Worm (Caenorhabditis elegans) whole organism, L4 larva: Measurements from ENCODE around the gene nspe-7.
A peak's percentile ranks its signal among the peaks of the same experiment; 100 is the strongest.

Experiments
- F26F4.8 ChIP-seq: fragments of 200-800 bp; sonication (Bioruptor generic); conservative IDR thresholded peaks from 2 replicates; pipeline ENCODE4 v1.3.6; 2022; ENCODE audit warnings: missing genetic modification characterization, missing compliant biosample characterization
- R02D3.7 ChIP-seq: fragments of 150-350 bp; sonication (generic microtip); optimal IDR thresholded peaks from 3 replicates; lab custom pipeline; 2014; ENCODE audit warnings: missing biosample characterization, missing genetic modification characterization
- T20F7.1 ChIP-seq: fragments of 200-800 bp; sonication (Bioruptor generic); optimal IDR thresholded peaks from 2 replicates; lab custom pipeline; 2018; ENCODE audit warnings: mild to moderate bottlenecking, missing genetic modification characterization, missing compliant biosample characterization
- T26A8.4 ChIP-seq: fragments of 200-800 bp; sonication (Bioruptor generic); IDR thresholded peaks from 2 replicates; pipeline ENCODE4 v1.3.6; 2022; ENCODE audit warnings: missing genetic modification characterization, missing compliant biosample characterization
- Y48G9A.11 ChIP-seq: fragments of 200-800 bp; sonication (Bioruptor generic); IDR thresholded peaks from 2 replicates; pipeline ENCODE4 v1.3.6; 2022; ENCODE audit warnings: missing genetic modification reagents, missing genetic modification characterization, missing compliant biosample characterization
- aha-1 ChIP-seq: fragments of 150-350 bp; peaks from one replicate; lab custom pipeline; 2014; ENCODE audit warnings: missing biosample characterization, missing genetic modification characterization
- ceh-62 ChIP-seq: sonication (generic microtip); optimal IDR thresholded peaks from 2 replicates; lab custom pipeline; 2017; ENCODE audit warnings: missing biosample characterization, missing genetic modification characterization
- ces-1 ChIP-seq: fragments of 150-350 bp; sonication (generic microtip); optimal IDR thresholded peaks from 4 replicates; lab custom pipeline; 2014; ENCODE audit warnings: missing biosample characterization, missing genetic modification reagents, missing genetic modification characterization
- daf-8 ChIP-seq: fragments of 200-800 bp; sonication (Bioruptor generic); IDR thresholded peaks from 2 replicates; pipeline ENCODE4 v1.3.6; 2022; ENCODE audit warnings: missing genetic modification characterization, missing compliant biosample characterization
- dmd-8 ChIP-seq: fragments of 200-800 bp; sonication (Bioruptor generic); IDR thresholded peaks from 2 replicates; pipeline ENCODE4 v1.3.6; 2022; ENCODE audit warnings: missing genetic modification characterization, missing compliant biosample characterization
- egl-43 ChIP-seq: fragments of 200-800 bp; sonication (Bioruptor generic); IDR thresholded peaks from 2 replicates; pipeline ENCODE4 v1.3.6; 2022; ENCODE audit warnings: missing genetic modification reagents, missing genetic modification characterization, missing compliant biosample characterization
- fkh-10 ChIP-seq: fragments of 150-350 bp; optimal IDR thresholded peaks from 2 replicates; lab custom pipeline; 2014; ENCODE audit warnings: missing biosample characterization, missing genetic modification reagents, missing genetic modification characterization
- fos-1 ChIP-seq: fragments of 150-350 bp; optimal IDR thresholded peaks from 2 replicates; lab custom pipeline; 2014; ENCODE audit warnings: missing biosample characterization, missing genetic modification characterization
- hlh-11 ChIP-seq: fragments of 200-800 bp; sonication (Bioruptor generic); optimal IDR thresholded peaks from 2 replicates; lab custom pipeline; 2018; ENCODE audit warnings: mild to moderate bottlenecking, missing genetic modification characterization, missing compliant biosample characterization
- hmg-1.1 ChIP-seq: fragments of 200-800 bp; sonication (Bioruptor generic); IDR thresholded peaks from 2 replicates; pipeline ENCODE4 v1.3.6; 2022; ENCODE audit warnings: missing genetic modification reagents, missing genetic modification characterization, missing compliant biosample characterization
- jun-1 ChIP-seq: fragments of 150-350 bp; optimal IDR thresholded peaks from 2 replicates; lab custom pipeline; 2014; ENCODE audit warnings: missing biosample characterization, missing genetic modification reagents, missing genetic modification characterization
- lim-7 ChIP-seq: fragments of 200-800 bp; sonication (Bioruptor generic); IDR thresholded peaks from 2 replicates; pipeline ENCODE4 v1.3.6; 2022; ENCODE audit warnings: missing genetic modification characterization, missing compliant biosample characterization
- lin-29 ChIP-seq: fragments of 200-800 bp; sonication (Bioruptor generic); IDR thresholded peaks from 2 replicates; pipeline ENCODE4 v1.3.6; 2022; ENCODE audit warnings: missing genetic modification reagents, missing genetic modification characterization, missing compliant biosample characterization
- lin-38 ChIP-seq: fragments of 200-800 bp; sonication (Bioruptor generic); IDR thresholded peaks from 2 replicates; pipeline ENCODE4 v1.3.6; 2022; ENCODE audit warnings: missing genetic modification reagents, missing genetic modification characterization, missing compliant biosample characterization
- lin-39 ChIP-seq: fragments of 150-350 bp; optimal IDR thresholded peaks from 2 replicates; lab custom pipeline; 2014; ENCODE audit warnings: missing biosample characterization, missing genetic modification reagents, missing genetic modification characterization
- madf-5 ChIP-seq, 2 experiments: fragments of 200-800 bp; sonication (Bioruptor generic); IDR thresholded peaks; 2 replicates each; pipeline ENCODE4 v1.3.6; 2022; ENCODE audit warnings: missing compliant biosample characterization in 2 of 2, missing genetic modification characterization in 2 of 2
- mdt-29 ChIP-seq: fragments of 200-800 bp; sonication (Bioruptor generic); IDR thresholded peaks from 2 replicates; pipeline ENCODE4 v1.3.6; 2022; ENCODE audit warnings: missing genetic modification reagents, missing genetic modification characterization, missing compliant biosample characterization
- nhr-11 ChIP-seq: fragments of 150-350 bp; optimal IDR thresholded peaks from 2 replicates; lab custom pipeline; 2014; ENCODE audit warnings: missing biosample characterization, missing genetic modification characterization
- nhr-42 ChIP-seq: fragments of 200-800 bp; sonication (Bioruptor generic); IDR thresholded peaks from 2 replicates; pipeline ENCODE4 v1.3.6; 2022; ENCODE audit warnings: missing genetic modification characterization, missing compliant biosample characterization
- pha-4 ChIP-seq, 2 experiments: fragments of 150-350 bp in 1 of 2; fragments of 200-800 bp in 1 of 2; sonication (Bioruptor generic) in 1 of 2; IDR thresholded peaks in 1 of 2; optimal IDR thresholded peaks in 1 of 2; 2 replicates each; pipeline versions ENCODE4 v1.3.6 to Lab custom; 2014 to 2022; ENCODE audit warnings: missing genetic modification characterization in 2 of 2, missing genetic modification reagents in 2 of 2, missing biosample characterization in 1 of 2, missing compliant biosample characterization in 1 of 2
- rbr-2 ChIP-seq: sonication (generic microtip); optimal IDR thresholded peaks from 2 replicates; lab custom pipeline; 2016; ENCODE audit warnings: missing genotype, missing genetic modification characterization, missing compliant biosample characterization
- set-16 ChIP-seq: fragments of 200-800 bp; sonication (Bioruptor generic); IDR thresholded peaks from 2 replicates; pipeline ENCODE4 v1.3.6; 2022; ENCODE audit warnings: missing genetic modification reagents, missing genetic modification characterization, missing compliant biosample characterization
- snpc-1.2 ChIP-seq: fragments of 200-800 bp; sonication (Bioruptor generic); IDR thresholded peaks from 2 replicates; pipeline ENCODE4 v1.3.6; 2022; ENCODE audit warnings: missing genetic modification reagents, missing genetic modification characterization, missing compliant biosample characterization
- tag-97 ChIP-seq: fragments of 200-800 bp; sonication (Bioruptor generic); IDR thresholded peaks from 2 replicates; pipeline ENCODE4 v1.3.6; 2022; ENCODE audit warnings: missing genetic modification characterization, missing compliant biosample characterization
- unc-62 ChIP-seq, 3 experiments: fragments of 150-350 bp in 1 of 3; sonication (generic microtip); optimal IDR thresholded peaks in 2 of 3; peaks in 1 of 3; 1 replicate in 1 of 3; 2 replicates in 2 of 3; lab custom pipeline; 2014 to 2017; ENCODE audit warnings: missing biosample characterization in 3 of 3, missing genetic modification characterization in 3 of 3, missing genetic modification reagents in 3 of 3, missing genotype in 1 of 3
- zag-1 ChIP-seq: fragments of 150-350 bp; optimal IDR thresholded peaks from 2 replicates; lab custom pipeline; 2014; ENCODE audit warnings: missing biosample characterization, missing genetic modification characterization
- ztf-11 ChIP-seq: fragments of 150-350 bp; optimal IDR thresholded peaks from 2 replicates; lab custom pipeline; 2014; ENCODE audit warnings: missing biosample characterization, missing genetic modification characterization

The nspe-7 gene

DNA sequence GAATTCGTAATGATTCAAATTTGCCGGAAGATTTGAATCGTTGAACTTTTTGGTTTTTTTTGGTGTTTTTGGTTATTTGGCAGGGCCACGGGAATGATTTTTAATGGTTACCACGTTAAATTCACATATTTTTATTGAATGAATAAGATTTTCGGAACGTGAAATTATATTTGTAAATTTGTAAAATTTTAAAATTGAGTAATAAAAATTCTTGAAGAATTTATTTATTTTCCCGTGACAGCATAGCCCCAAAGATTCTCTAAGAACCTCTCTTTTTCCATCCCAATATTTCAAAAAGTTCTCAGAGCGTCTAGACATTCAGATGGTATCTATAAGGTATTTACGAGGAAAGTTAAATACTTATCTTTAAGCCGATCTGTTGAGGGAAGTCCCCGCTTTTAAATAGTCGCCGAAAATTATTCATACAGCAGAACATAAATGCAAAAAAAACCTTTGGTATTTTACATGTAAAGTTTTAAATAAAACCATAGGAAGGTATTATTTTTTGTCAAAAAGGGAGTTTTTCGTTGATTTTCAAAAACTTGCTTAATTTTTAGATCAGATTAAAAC lies 7.8 kb downstream of the nspe-7 start, which contains the start of gene Y38E10A.17:
Gene Y38E10A.17 (minus strand): TSS at position 51 of the 570 bp plus-strand sequence.
- TF ChIP-seq Y48G9A.11 (GFP tag; lab: Robert Waterston, UW) (no peak), ces-1 (no peak), hmg-1.1 (GFP tag; lab: Robert Waterston, UW) (no peak), T20F7.1 (GFP tag; lab: Kevin White, UChicago) (no peak), zag-1 (tag; lab: Kevin White, UChicago) (no peak), lin-39 (tag; lab: Kevin White, UChicago) (no peak), daf-8 (GFP tag; lab: Robert Waterston, UW) (no peak), hlh-11 (tag; lab: Kevin White, UChicago) (no peak), unc-62 (GFP tag; optimal IDR thresholded peaks at IDR 0.05 in 1 of 2; lab: Kevin White, UChicago) (no peak), unc-62 (tag; optimal IDR thresholded peaks at IDR 0.05; lab: Kevin White, UChicago) (no peak), F26F4.8 (GFP tag; lab: Robert Waterston, UW) (no peak), nhr-42 (GFP tag; lab: Robert Waterston, UW) (no peak)

DNA sequence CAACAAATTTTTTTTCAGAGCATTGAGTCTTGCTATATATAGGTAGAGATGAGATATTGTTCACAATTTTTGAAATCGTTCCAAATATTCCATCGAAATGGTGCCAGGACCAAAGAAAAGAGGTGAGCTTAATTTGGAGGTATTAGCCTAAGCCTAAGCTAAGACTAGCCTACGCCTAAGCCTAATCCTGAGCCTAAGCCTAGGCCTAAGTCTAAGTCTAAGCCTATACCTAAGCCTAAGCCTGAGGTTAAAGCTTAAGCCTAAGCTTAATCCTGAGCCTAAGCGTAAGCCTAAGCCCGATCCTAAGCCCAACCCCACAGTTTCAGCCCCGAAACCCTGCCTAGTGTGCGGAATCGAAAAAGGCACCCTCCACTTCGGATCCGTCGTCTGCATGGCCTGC lies 9.6 kb downstream of the nspe-7 start, which contains the start of gene nhr-234:
Gene nhr-234 (plus strand): TSS at position 77 of the 400 bp plus-strand sequence.
- TF ChIP-seq T26A8.4 (GFP tag; lab: Robert Waterston, UW) (no peak), aha-1 (tag; lab: Kevin White, UChicago) (peak; percentile 23)

DNA sequence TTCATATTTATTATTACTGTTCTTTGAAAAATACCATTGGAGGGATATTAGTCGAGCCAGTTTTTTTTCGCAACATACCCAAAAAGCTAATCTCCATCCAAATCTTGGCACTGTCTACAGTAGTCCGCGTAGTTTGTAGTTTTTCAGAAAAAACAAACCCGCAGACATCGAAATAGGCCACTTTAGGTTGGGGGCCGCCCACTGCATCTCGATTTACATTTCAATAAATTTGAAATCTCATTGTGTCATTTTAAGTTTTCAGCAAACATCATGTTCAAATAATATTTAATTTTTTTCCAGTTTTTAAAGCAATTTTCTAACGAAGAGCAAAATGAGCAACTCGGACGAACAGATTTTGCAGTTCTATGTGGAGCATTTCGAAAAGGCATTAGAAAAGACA lies 13.4 kb downstream of the nspe-7 start, which contains the start of gene nhr-235:
Gene nhr-235 (plus strand): TSS at position 301 of the 400 bp plus-strand sequence.
- TF ChIP-seq R02D3.7 (tag; lab: Kevin White, UChicago) (no peak), madf-5 (GFP tag; IDR thresholded peaks at IDR 0.05; lab: Robert Waterston, UW) (no peak), fos-1 (tag; lab: Kevin White, UChicago) (no peak), fkh-10 (GFP tag; lab: Kevin White, UChicago) (no peak), mdt-29 (GFP tag; lab: Robert Waterston, UW) (no peak), ztf-11 (tag; lab: Kevin White, UChicago) (no peak), hmg-1.1 (GFP tag; lab: Robert Waterston, UW) (no peak), rbr-2 (tag; lab: Kevin White, UChicago) (no peak), hlh-11 (tag; lab: Kevin White, UChicago) (no peak), snpc-1.2 (GFP tag; lab: Robert Waterston, UW) (no peak), lim-7 (no peak), ceh-62 (tag; lab: Kevin White, UChicago) (no peak), tag-97 (GFP tag; lab: Robert Waterston, UW) (no peak), jun-1 (tag; lab: Kevin White, UChicago) (no peak), lin-38 (GFP tag; lab: Robert Waterston, UW) (no peak), nhr-42 (GFP tag; lab: Robert Waterston, UW) (no peak), nhr-11 (tag; lab: Kevin White, UChicago) (no peak), lin-29 (GFP tag; lab: Robert Waterston, UW) (no peak), pha-4 (GFP tag; IDR thresholded peaks at IDR 0.05; lab: Robert Waterston, UW) (no peak), pha-4 (tag; optimal IDR thresholded peaks at IDR 0.05; lab: Kevin White, UChicago) (no peak)

DNA sequence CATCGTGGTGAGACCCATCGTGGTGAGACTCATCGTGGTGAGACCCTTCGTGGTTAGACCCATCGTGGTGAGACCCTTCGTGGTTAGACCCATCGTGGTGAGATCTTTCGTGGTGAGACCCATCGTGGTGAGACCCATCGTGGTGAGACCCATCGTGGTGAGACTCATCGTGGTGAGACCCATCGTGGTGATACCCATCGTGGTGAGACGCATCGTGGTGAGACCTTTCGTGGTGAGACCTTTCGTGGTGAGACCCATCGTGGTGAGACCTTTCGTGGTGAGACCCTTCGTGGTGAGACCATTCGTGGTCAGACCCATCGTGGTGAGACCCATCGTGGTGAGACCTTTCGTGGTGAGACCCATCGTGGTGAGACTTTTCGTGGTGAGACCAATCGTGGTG lies 24.2 kb downstream of the nspe-7 start:
- TF ChIP-seq egl-43 (GFP tag; lab: Robert Waterston, UW): peak; percentile 58; the same call in 1 of the 2 replicates
- peak; percentile 77 for TF ChIP-seq dmd-8 (GFP tag; lab: Robert Waterston, UW)
- TF ChIP-seq set-16 (GFP tag; lab: Robert Waterston, UW): peak; percentile 31; the same call in 1 of the 2 replicates
- TF ChIP-seq, all 104 proteins: peak for 3; not testable (repeated sequence) for 101
